Worm (Caenorhabditis elegans) whole organism, L2 larva: ENCODE measurements around the gene F55G7.1.

Experiments used
- C34F6.9 ChIP-seq: fragments of 150-350 bp; optimal IDR thresholded peaks from 2 replicates; lab custom pipeline; 2014; ENCODE audit warnings: missing biosample characterization, missing genetic modification characterization
- R02D3.7 ChIP-seq: fragments of 150-350 bp; optimal IDR thresholded peaks from 2 replicates; lab custom pipeline; 2014; ENCODE audit warnings: missing biosample characterization, missing genetic modification characterization
- ZK546.5 ChIP-seq: sonication (generic microtip); optimal IDR thresholded peaks from 2 replicates; lab custom pipeline; 2017; ENCODE audit warnings: missing biosample characterization, missing genetic modification characterization
- alr-1 ChIP-seq: fragments of 150-350 bp; optimal IDR thresholded peaks from 2 replicates; lab custom pipeline; 2014; ENCODE audit warnings: missing biosample characterization, missing genetic modification characterization
- aly-2 ChIP-seq: fragments of 150-350 bp; optimal IDR thresholded peaks from 2 replicates; lab custom pipeline; 2014; ENCODE audit warnings: missing biosample characterization, missing genetic modification characterization
- ama-1 ChIP-seq: fragments of 150-350 bp; optimal IDR thresholded peaks from 2 replicates; lab custom pipeline; 2018; ENCODE audit warnings: inconsistent platforms
- ceh-16 ChIP-seq: fragments of 150-350 bp; optimal IDR thresholded peaks from 2 replicates; lab custom pipeline; 2014; ENCODE audit warnings: missing biosample characterization, missing genetic modification characterization
- ceh-82 ChIP-seq: fragments of 150-350 bp; optimal IDR thresholded peaks from 2 replicates; lab custom pipeline; 2014; ENCODE audit warnings: missing biosample characterization, missing genetic modification characterization
- crh-2 ChIP-seq: sonication (generic microtip); optimal IDR thresholded peaks from 2 replicates; lab custom pipeline; 2017; ENCODE audit warnings: missing biosample characterization, missing genetic modification characterization
- egl-27 ChIP-seq: sonication (generic microtip); optimal IDR thresholded peaks from 3 replicates; lab custom pipeline; 2017; ENCODE audit warnings: missing biosample characterization, missing genetic modification reagents, missing genetic modification characterization
- elt-1 ChIP-seq: fragments of 150-350 bp; optimal IDR thresholded peaks from 2 replicates; lab custom pipeline; 2014; ENCODE audit warnings: missing biosample characterization, missing genetic modification characterization
- elt-3 ChIP-seq: sonication (generic microtip); optimal IDR thresholded peaks from 2 replicates; lab custom pipeline; 2017; ENCODE audit warnings: missing biosample characterization, missing genetic modification characterization
- fos-1 ChIP-seq: fragments of 150-350 bp; optimal IDR thresholded peaks from 2 replicates; lab custom pipeline; 2014; ENCODE audit warnings: missing biosample characterization, missing genetic modification characterization
- lin-11 ChIP-seq: fragments of 150-350 bp; sonication (generic microtip); optimal IDR thresholded peaks from 2 replicates; lab custom pipeline; 2014; ENCODE audit warnings: missing biosample characterization, missing genetic modification characterization, inconsistent platforms, mixed read lengths
- lin-13 ChIP-seq: fragments of 150-350 bp; optimal IDR thresholded peaks from 2 replicates; lab custom pipeline; 2014; ENCODE audit warnings: missing biosample characterization, missing genetic modification reagents, missing genetic modification characterization
- lin-39 ChIP-seq: fragments of 150-350 bp; optimal IDR thresholded peaks from 2 replicates; lab custom pipeline; 2014; ENCODE audit warnings: missing biosample characterization, missing genetic modification reagents, missing genetic modification characterization
- lsy-2 ChIP-seq, 2 experiments: fragments of 150-350 bp in 1 of 2; sonication (generic microtip) in 1 of 2; optimal IDR thresholded peaks; 2 replicates each; lab custom pipeline; 2014 to 2017; ENCODE audit warnings: missing biosample characterization in 2 of 2, missing genetic modification characterization in 2 of 2
- mab-5 ChIP-seq: fragments of 150-350 bp; optimal IDR thresholded peaks from 2 replicates; lab custom pipeline; 2014; ENCODE audit warnings: missing biosample characterization, missing genetic modification characterization
- mbf-1 ChIP-seq: sonication (generic microtip); optimal IDR thresholded peaks from 2 replicates; lab custom pipeline; 2017; ENCODE audit warnings: missing biosample characterization, missing genetic modification characterization
- mdl-1 ChIP-seq, 2 experiments: fragments of 150-350 bp in 1 of 2; sonication (generic microtip) in 1 of 2; optimal IDR thresholded peaks; 2 replicates each; lab custom pipeline; 2017; ENCODE audit warnings: missing biosample characterization in 2 of 2, missing genetic modification characterization in 2 of 2
- nhr-10 ChIP-seq: sonication (generic microtip); optimal IDR thresholded peaks from 2 replicates; lab custom pipeline; 2017; ENCODE audit warnings: missing biosample characterization, missing genetic modification characterization
- nhr-11 ChIP-seq: fragments of 150-350 bp; optimal IDR thresholded peaks from 2 replicates; lab custom pipeline; 2014; ENCODE audit warnings: missing biosample characterization, missing genetic modification characterization
- nhr-12 ChIP-seq: fragments of 150-350 bp; optimal IDR thresholded peaks from 2 replicates; lab custom pipeline; 2014; ENCODE audit warnings: missing biosample characterization, missing genetic modification characterization
- nhr-23 ChIP-seq: fragments of 150-350 bp; optimal IDR thresholded peaks from 2 replicates; lab custom pipeline; 2014; ENCODE audit warnings: missing biosample characterization, missing genetic modification reagents, missing genetic modification characterization
- nhr-237 ChIP-seq: fragments of 150-350 bp; optimal IDR thresholded peaks from 2 replicates; lab custom pipeline; 2014; ENCODE audit warnings: missing biosample characterization, missing genetic modification characterization
- nhr-25 ChIP-seq: fragments of 150-350 bp; sonication (generic microtip); optimal IDR thresholded peaks from 3 replicates; lab custom pipeline; 2014; ENCODE audit warnings: missing biosample characterization, missing genetic modification characterization
- nhr-6 ChIP-seq: fragments of 150-350 bp; optimal IDR thresholded peaks from 2 replicates; lab custom pipeline; 2014; ENCODE audit warnings: missing biosample characterization, missing genetic modification characterization
- sma-3 ChIP-seq: sonication (generic microtip); optimal IDR thresholded peaks from 2 replicates; lab custom pipeline; 2016; ENCODE audit warnings: missing genetic modification reagents, missing genetic modification characterization, missing compliant biosample characterization
- sma-9 ChIP-seq, 2 experiments: fragments of 150-350 bp in 1 of 2; sonication (generic microtip) in 1 of 2; optimal IDR thresholded peaks; 2 replicates each; lab custom pipeline; 2014 to 2016; ENCODE audit warnings: missing genetic modification characterization in 2 of 2, mild to moderate bottlenecking in 1 of 2, missing biosample characterization in 1 of 2, missing compliant biosample characterization in 1 of 2, missing genetic modification reagents in 1 of 2, moderate library complexity in 1 of 2
- snpc-4 ChIP-seq: fragments of 150-350 bp; optimal IDR thresholded peaks from 2 replicates; lab custom pipeline; 2014; ENCODE audit warnings: missing biosample characterization, missing genetic modification characterization
- ztf-1 ChIP-seq: fragments of 200-800 bp; sonication (Bioruptor generic); conservative IDR thresholded peaks from 2 replicates; pipeline ENCODE4 v1.3.6; 2022; ENCODE audit warnings: missing genetic modification characterization, missing compliant biosample characterization
- ztf-11 ChIP-seq: sonication (generic microtip); optimal IDR thresholded peaks from 2 replicates; lab custom pipeline; 2017; ENCODE audit warnings: missing biosample characterization, missing genetic modification characterization
- ztf-4 ChIP-seq: fragments of 150-350 bp; optimal IDR thresholded peaks from 2 replicates; lab custom pipeline; 2014; ENCODE audit warnings: missing biosample characterization, missing genetic modification characterization

F55G7.1 gene

DNA sequence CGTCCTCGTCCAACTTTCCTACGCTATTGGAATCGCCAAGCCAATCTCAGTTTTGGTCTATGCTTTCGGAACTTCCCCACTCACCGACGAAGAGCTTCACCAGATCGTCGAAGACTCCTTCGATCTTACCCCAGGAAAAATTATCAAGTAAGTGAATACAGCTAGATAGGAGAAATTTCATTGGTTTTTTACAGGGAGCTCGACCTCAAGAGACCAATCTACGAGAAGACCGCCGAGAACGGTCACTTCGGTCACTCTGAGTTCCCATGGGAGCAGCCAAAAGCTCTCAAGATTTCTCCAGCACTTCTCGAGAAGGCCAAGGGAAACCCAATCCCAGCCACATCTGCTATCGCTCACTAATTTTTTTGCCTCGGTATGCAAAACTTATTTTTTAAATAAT lies 42.8 kb downstream of the F55G7.1 start:
- TF ChIP-seq ztf-4 (tag; lab: Kevin White, UChicago) (no peak), nhr-11 (no peak), elt-1 (tag; lab: Kevin White, UChicago) (no peak), ztf-11 (no peak), nhr-237 (tag; lab: Kevin White, UChicago) (no peak), aly-2 (tag; lab: Kevin White, UChicago) (no peak), nhr-6 (tag; lab: Kevin White, UChicago) (no peak), ama-1 (no peak), alr-1 (tag; lab: Kevin White, UChicago) (no peak), fos-1 (tag; lab: Kevin White, UChicago) (no peak), lin-39 (tag; lab: Kevin White, UChicago) (no peak), elt-3 (tag; lab: Kevin White, UChicago) (no peak), R02D3.7 (tag; lab: Kevin White, UChicago) (no peak), lin-11 (no peak), ceh-16 (tag; lab: Kevin White, UChicago) (no peak), C34F6.9 (tag; lab: Kevin White, UChicago) (no peak), lin-13 (GFP tag; lab: Kevin White, UChicago) (no peak), ztf-1 (GFP tag; lab: Robert Waterston, UW) (no peak), nhr-25 (tag; lab: Kevin White, UChicago) (no peak)

DNA sequence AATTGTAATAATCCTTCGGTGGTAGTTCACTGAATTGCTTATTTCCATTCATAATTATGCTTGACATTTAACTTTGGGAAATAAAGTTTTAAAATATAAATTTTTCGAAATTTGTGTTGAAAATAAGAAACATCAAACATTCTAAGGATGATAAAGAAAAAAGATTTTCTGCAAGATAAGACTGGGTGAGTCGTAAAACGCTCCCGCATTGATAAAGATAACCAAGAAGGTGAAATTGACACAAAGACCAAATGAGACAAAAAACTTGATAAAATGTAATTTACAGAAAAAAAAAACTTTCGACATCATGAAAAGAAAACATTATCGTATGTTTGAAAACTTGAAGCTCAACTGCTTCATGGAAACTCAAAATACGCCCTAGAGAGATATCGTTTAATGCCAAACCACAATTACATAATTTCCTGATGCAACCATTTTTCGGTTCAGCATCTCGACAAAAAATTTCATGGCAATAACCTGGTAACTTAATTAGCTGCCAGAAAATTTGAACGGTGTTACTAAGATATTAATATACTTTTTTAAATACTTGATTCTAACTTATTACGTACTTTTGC lies 43.9 kb downstream of the F55G7.1 start:
- TF ChIP-seq mdl-1 (tag; optimal IDR thresholded peaks at IDR 0.05; lab: Kevin White, UChicago) (peak in 1 of 2 experiments; percentile 13), fos-1 (tag; lab: Kevin White, UChicago) (peak; percentile 86), sma-3 (GFP tag; lab: Kevin White, UChicago) (peak; percentile 21), crh-2 (peak; percentile 59), elt-1 (tag; lab: Kevin White, UChicago) (no peak), sma-9 (GFP tag; optimal IDR thresholded peaks at IDR 0.05; lab: Kevin White, UChicago) (peak; percentile 25), sma-9 (tag; optimal IDR thresholded peaks at IDR 0.05; lab: Kevin White, UChicago) (no peak), aly-2 (tag; lab: Kevin White, UChicago) (no peak)

DNA sequence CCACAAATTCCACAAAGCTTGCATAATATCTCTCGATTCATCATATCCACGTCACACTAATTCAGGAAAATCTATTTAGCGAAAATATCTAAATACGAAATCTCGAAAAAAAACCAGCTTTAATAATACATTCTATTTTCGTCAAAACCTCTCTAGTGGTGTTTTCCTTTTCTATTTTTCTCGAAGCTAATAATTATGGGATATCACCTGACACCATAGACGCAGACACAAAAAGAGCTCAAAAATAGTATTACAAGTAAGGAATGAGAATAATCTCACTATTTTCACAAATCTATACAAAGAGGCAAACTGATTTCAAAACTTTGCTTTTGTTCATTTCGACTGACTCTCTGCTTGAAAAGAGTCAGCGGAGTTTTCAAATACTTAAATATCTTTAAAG lies 44.9 kb downstream of the F55G7.1 start:
- TF ChIP-seq sma-9 (GFP tag; optimal IDR thresholded peaks at IDR 0.05; lab: Kevin White, UChicago) (peak; percentile 30), sma-9 (tag; optimal IDR thresholded peaks at IDR 0.05; lab: Kevin White, UChicago) (no peak), egl-27 (tag; lab: Kevin White, UChicago) (no peak), ZK546.5 (tag; lab: Kevin White, UChicago) (no peak), C34F6.9 (tag; lab: Kevin White, UChicago) (peak; percentile 52), ceh-82 (no peak), ztf-1 (GFP tag; lab: Robert Waterston, UW) (no peak), lsy-2 (tag; optimal IDR thresholded peaks at IDR 0.05; lab: Kevin White, UChicago) (peak in 1 of 2 experiments; percentile 4)

DNA sequence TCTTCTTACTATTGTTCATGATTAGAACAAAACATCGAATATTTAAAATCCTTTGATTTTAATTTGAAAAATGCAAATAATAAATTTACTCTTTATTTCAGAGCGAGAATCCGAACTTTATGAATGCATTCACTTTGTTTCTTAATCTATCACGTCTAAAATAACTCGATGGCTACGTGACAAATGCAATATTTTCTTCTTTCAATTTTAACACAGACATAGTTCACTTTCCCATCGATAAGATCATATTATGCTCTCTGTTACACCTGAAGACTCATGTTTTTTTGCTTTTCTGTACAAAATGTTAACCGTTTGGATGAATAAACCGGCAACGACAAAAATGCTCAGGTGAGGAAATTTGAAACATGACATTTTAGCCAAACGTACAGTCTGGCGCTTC lies 45.3 kb downstream of the F55G7.1 start:
- TF ChIP-seq mbf-1 (tag; lab: Kevin White, UChicago) (no peak), nhr-6 (tag; lab: Kevin White, UChicago) (no peak), nhr-10 (tag; lab: Kevin White, UChicago) (no peak), ztf-11 (no peak), lin-13 (GFP tag; lab: Kevin White, UChicago) (no peak), lin-11 (no peak), nhr-23 (tag; lab: Kevin White, UChicago) (no peak), nhr-12 (tag; lab: Kevin White, UChicago) (no peak), egl-27 (tag; lab: Kevin White, UChicago) (no peak), snpc-4 (tag; lab: Kevin White, UChicago) (no peak)

DNA sequence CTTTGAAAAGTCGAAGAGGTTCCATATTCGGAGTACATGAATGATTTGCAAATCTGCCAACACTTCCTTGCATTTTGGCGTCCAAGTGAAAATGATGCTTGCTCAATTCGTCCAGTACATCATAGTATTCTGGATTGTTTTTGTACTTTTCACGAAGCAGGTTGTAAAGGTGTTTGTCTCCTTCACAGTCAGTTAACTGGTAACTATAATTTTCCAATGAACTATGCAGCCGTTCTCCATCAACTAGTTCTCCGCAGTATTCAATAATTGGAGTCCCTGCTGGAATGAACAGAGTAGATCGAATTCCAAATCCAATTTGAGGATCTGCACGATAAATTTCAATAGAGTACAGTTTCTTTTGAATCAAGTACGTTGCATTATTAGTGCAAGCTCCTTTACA lies 47.1 kb downstream of the F55G7.1 start:
- TF ChIP-seq mab-5 (no peak), lin-13 (GFP tag; lab: Kevin White, UChicago) (no peak), nhr-10 (tag; lab: Kevin White, UChicago) (no peak)
